Worm (Caenorhabditis elegans) whole organism, early embryonic: Measurements from ENCODE around the gene chdh-1.

ENCODE experiments used
- B0310.2 ChIP-seq: sonication (generic microtip); optimal IDR thresholded peaks from 2 replicates; lab custom pipeline; 2016; ENCODE audit warnings: mild to moderate bottlenecking, missing genetic modification characterization, missing compliant biosample characterization
- ama-1 ChIP-seq: fragments of 150-350 bp; optimal IDR thresholded peaks from 2 replicates; lab custom pipeline; 2014
- ceh-13 ChIP-seq: fragments of 200-800 bp; sonication (Bioruptor generic); optimal IDR thresholded peaks from 2 replicates; lab custom pipeline; 2018; ENCODE audit warnings: mild to moderate bottlenecking, missing genetic modification characterization, missing compliant biosample characterization
- ceh-36 ChIP-seq: sonication (generic microtip); optimal IDR thresholded peaks from 2 replicates; lab custom pipeline; 2016; ENCODE audit warnings: missing genetic modification characterization, inconsistent platforms, missing compliant biosample characterization
- flt-1 ChIP-seq: fragments of 200-800 bp; sonication (Bioruptor generic); IDR thresholded peaks from 2 replicates; pipeline ENCODE4 v1.3.6; 2022; ENCODE audit warnings: missing genetic modification characterization, missing compliant biosample characterization
- hmbx-1 ChIP-seq: sonication (generic microtip); optimal IDR thresholded peaks from 2 replicates; lab custom pipeline; 2016; ENCODE audit warnings: mild to moderate bottlenecking, missing genetic modification characterization, missing compliant biosample characterization
- hmg-4 ChIP-seq: fragments of 200-800 bp; sonication (Bioruptor generic); optimal IDR thresholded peaks from 2 replicates; lab custom pipeline; 2018; ENCODE audit warnings: mild to moderate bottlenecking, missing genetic modification characterization, missing compliant biosample characterization
- pes-1 ChIP-seq: fragments of 200-800 bp; sonication (Bioruptor generic); IDR thresholded peaks from 2 replicates; pipeline ENCODE4 v1.3.6; 2022; ENCODE audit warnings: missing genetic modification reagents, missing genetic modification characterization, missing compliant biosample characterization
- scrt-1 ChIP-seq: fragments of 200-800 bp; sonication (Bioruptor generic); IDR thresholded peaks from 2 replicates; pipeline ENCODE4 v1.3.6; 2022; ENCODE audit warnings: missing genetic modification characterization, missing compliant biosample characterization
- sea-1 ChIP-seq: fragments of 200-800 bp; sonication (Bioruptor generic); conservative IDR thresholded peaks from 2 replicates; pipeline ENCODE4 v1.3.6; 2022; ENCODE audit warnings: missing genetic modification characterization, missing compliant biosample characterization
- tbx-11 ChIP-seq: fragments of 200-800 bp; sonication (Bioruptor generic); IDR thresholded peaks from 2 replicates; pipeline ENCODE4 v1.3.6; 2022; ENCODE audit warnings: missing genetic modification characterization, missing compliant biosample characterization
- tra-4 ChIP-seq: sonication (generic microtip); optimal IDR thresholded peaks from 2 replicates; lab custom pipeline; 2017; ENCODE audit warnings: missing genetic modification characterization, missing compliant biosample characterization

- TF ChIP-seq pes-1 (no peak), scrt-1 (GFP tag; lab: Robert Waterston, UW) (no peak), B0310.2 (tag; lab: Kevin White, UChicago) (no peak), hmg-4 (GFP tag; lab: Kevin White, UChicago) (no peak), flt-1 (no peak), hmbx-1 (tag; lab: Kevin White, UChicago) (no peak), ama-1 (lab: Kevin White, UChicago) (no peak), ceh-36 (tag; lab: Kevin White, UChicago) (no peak), ceh-13 (GFP tag; lab: Kevin White, UChicago) (no peak), tra-4 (tag; lab: Kevin White, UChicago) (no peak), tbx-11 (GFP tag; lab: Robert Waterston, UW) (no peak), sea-1 (GFP tag; lab: Robert Waterston, UW) (no peak)
These were observed 34.2 kb downstream of the chdh-1 start, which contains the start of gene etc-1 for ce11 chrII:8664533-8664932.
